Worm (Caenorhabditis elegans) whole organism, L4 larva: ENCODE data around the gene F10G2.2.
"Not testable (repeated sequence)": the region's sequence is repeated elsewhere in the genome, so short reads cannot be mapped to it uniquely, and the experiment has no call there.

Experiments used
- F26F4.8 ChIP-seq: fragments of 200-800 bp; sonication (Bioruptor generic); conservative IDR thresholded peaks from 2 replicates; pipeline ENCODE4 v1.3.6; 2022; ENCODE audit warnings: missing genetic modification characterization, missing compliant biosample characterization
- T20F7.1 ChIP-seq: fragments of 200-800 bp; sonication (Bioruptor generic); optimal IDR thresholded peaks from 2 replicates; lab custom pipeline; 2018; ENCODE audit warnings: mild to moderate bottlenecking, missing genetic modification characterization, missing compliant biosample characterization
- Y75B8A.6 ChIP-seq: fragments of 200-800 bp; sonication (Bioruptor generic); IDR thresholded peaks from 2 replicates; pipeline ENCODE4 v1.3.6; 2022; ENCODE audit warnings: missing genetic modification reagents, missing genetic modification characterization, missing compliant biosample characterization
- aha-1 ChIP-seq: fragments of 150-350 bp; peaks from one replicate; lab custom pipeline; 2014; ENCODE audit warnings: missing biosample characterization, missing genetic modification characterization
- arid-1 ChIP-seq: fragments of 200-800 bp; sonication (Bioruptor generic); conservative IDR thresholded peaks from 2 replicates; pipeline ENCODE4 v1.3.6; 2022; ENCODE audit warnings: missing genetic modification reagents, missing genetic modification characterization, missing compliant biosample characterization
- attf-4 ChIP-seq: sonication (generic microtip); optimal IDR thresholded peaks from 3 replicates; lab custom pipeline; 2017; ENCODE audit warnings: missing biosample characterization, missing genetic modification characterization
- ctbp-1 ChIP-seq: fragments of 200-800 bp; sonication (Bioruptor generic); IDR thresholded peaks from 2 replicates; pipeline ENCODE4 v1.3.6; 2022; ENCODE audit warnings: missing genetic modification reagents, missing genetic modification characterization, missing compliant biosample characterization
- daf-12 ChIP-seq: fragments of 150-350 bp; optimal IDR thresholded peaks from 2 replicates; lab custom pipeline; 2014; ENCODE audit warnings: missing biosample characterization, missing genetic modification reagents, missing genetic modification characterization
- dmd-8 ChIP-seq: fragments of 200-800 bp; sonication (Bioruptor generic); IDR thresholded peaks from 2 replicates; pipeline ENCODE4 v1.3.6; 2022; ENCODE audit warnings: missing genetic modification characterization, missing compliant biosample characterization
- dve-1 ChIP-seq: sonication (generic microtip); optimal IDR thresholded peaks from 2 replicates; lab custom pipeline; 2017; ENCODE audit warnings: antibody characterized with exemption, mild to moderate bottlenecking, missing genetic modification characterization, missing compliant biosample characterization; ENCODE audit not compliant: insufficient read depth
- egl-43 ChIP-seq: fragments of 200-800 bp; sonication (Bioruptor generic); IDR thresholded peaks from 2 replicates; pipeline ENCODE4 v1.3.6; 2022; ENCODE audit warnings: missing genetic modification reagents, missing genetic modification characterization, missing compliant biosample characterization
- hif-1 ChIP-seq, 2 experiments: sonication (generic microtip); optimal IDR thresholded peaks; 2 replicates each; lab custom pipeline; 2016 to 2017; ENCODE audit warnings: missing compliant biosample characterization in 2 of 2, missing genetic modification characterization in 2 of 2, missing genetic modification reagents in 2 of 2, missing genotype in 2 of 2, mild to moderate bottlenecking in 1 of 2
- hlh-30 ChIP-seq: sonication (generic microtip); optimal IDR thresholded peaks from 2 replicates; lab custom pipeline; 2017; ENCODE audit warnings: antibody characterized with exemption, mild to moderate bottlenecking, missing genetic modification characterization, missing compliant biosample characterization; ENCODE audit not compliant: insufficient read depth
- lsy-2 ChIP-seq, 2 experiments: fragments of 150-350 bp in 1 of 2; sonication (generic microtip) in 1 of 2; optimal IDR thresholded peaks; 2 replicates each; lab custom pipeline; 2014 to 2017; ENCODE audit warnings: missing biosample characterization in 2 of 2, missing genetic modification characterization in 2 of 2
- madf-5 ChIP-seq, 2 experiments: fragments of 200-800 bp; sonication (Bioruptor generic); IDR thresholded peaks; 2 replicates each; pipeline ENCODE4 v1.3.6; 2022; ENCODE audit warnings: missing compliant biosample characterization in 2 of 2, missing genetic modification characterization in 2 of 2
- mdt-29 ChIP-seq: fragments of 200-800 bp; sonication (Bioruptor generic); IDR thresholded peaks from 2 replicates; pipeline ENCODE4 v1.3.6; 2022; ENCODE audit warnings: missing genetic modification reagents, missing genetic modification characterization, missing compliant biosample characterization
- nhr-237 ChIP-seq: sonication (generic microtip); optimal IDR thresholded peaks from 2 replicates; lab custom pipeline; 2017; ENCODE audit warnings: missing biosample characterization, missing genetic modification characterization
- nhr-28 ChIP-seq: fragments of 150-350 bp; optimal IDR thresholded peaks from 2 replicates; lab custom pipeline; 2014; ENCODE audit warnings: missing biosample characterization, missing genetic modification characterization
- nhr-42 ChIP-seq: fragments of 200-800 bp; sonication (Bioruptor generic); IDR thresholded peaks from 2 replicates; pipeline ENCODE4 v1.3.6; 2022; ENCODE audit warnings: missing genetic modification characterization, missing compliant biosample characterization
- nhr-6 ChIP-seq: fragments of 150-350 bp; optimal IDR thresholded peaks from 2 replicates; lab custom pipeline; 2014; ENCODE audit warnings: missing biosample characterization, missing genetic modification characterization
- nhr-76 ChIP-seq: fragments of 150-350 bp; optimal IDR thresholded peaks from 2 replicates; lab custom pipeline; 2014; ENCODE audit warnings: missing biosample characterization, missing genetic modification characterization
- php-3 ChIP-seq: fragments of 200-800 bp; sonication (Bioruptor generic); IDR thresholded peaks from 2 replicates; pipeline ENCODE4 v1.3.6; 2022; ENCODE audit warnings: missing genetic modification reagents, missing genetic modification characterization, missing compliant biosample characterization
- rbr-2 ChIP-seq: sonication (generic microtip); optimal IDR thresholded peaks from 2 replicates; lab custom pipeline; 2016; ENCODE audit warnings: missing genotype, missing genetic modification characterization, missing compliant biosample characterization
- sdz-12 ChIP-seq: fragments of 200-800 bp; sonication (Bioruptor generic); optimal IDR thresholded peaks from 2 replicates; lab custom pipeline; 2018; ENCODE audit warnings: mild to moderate bottlenecking, missing genetic modification characterization, missing compliant biosample characterization
- snpc-1.2 ChIP-seq: fragments of 200-800 bp; sonication (Bioruptor generic); IDR thresholded peaks from 2 replicates; pipeline ENCODE4 v1.3.6; 2022; ENCODE audit warnings: missing genetic modification reagents, missing genetic modification characterization, missing compliant biosample characterization
- tra-1 ChIP-seq: fragments of 200-800 bp; sonication (Bioruptor generic); IDR thresholded peaks from 2 replicates; pipeline ENCODE4 v1.3.6; 2022; ENCODE audit warnings: missing genetic modification reagents, missing genetic modification characterization, missing compliant biosample characterization
- unc-130 ChIP-seq: sonication (generic microtip); optimal IDR thresholded peaks from 2 replicates; lab custom pipeline; 2016; ENCODE audit warnings: missing genetic modification reagents, missing genetic modification characterization, missing compliant biosample characterization
- unc-39 ChIP-seq: sonication (generic microtip); optimal IDR thresholded peaks from 2 replicates; lab custom pipeline; 2017; ENCODE audit warnings: missing biosample characterization, missing genetic modification characterization
- unc-62 ChIP-seq, 3 experiments: fragments of 150-350 bp in 1 of 3; sonication (generic microtip); optimal IDR thresholded peaks in 2 of 3; peaks in 1 of 3; 1 replicate in 1 of 3; 2 replicates in 2 of 3; lab custom pipeline; 2014 to 2017; ENCODE audit warnings: missing biosample characterization in 3 of 3, missing genetic modification characterization in 3 of 3, missing genetic modification reagents in 3 of 3, missing genotype in 1 of 3

Gene F10G2.2

ce11 chrV:7339831-7340230 is 8.9 kb downstream of the F10G2.2 start, which contains the start of gene srh-187:
Gene srh-187, minus strand, starts transcription at chrV:7339931.
- TF ChIP-seq madf-5 (GFP tag; IDR thresholded peaks at IDR 0.05; lab: Robert Waterston, UW) (no peak), nhr-42 (GFP tag; lab: Robert Waterston, UW) (no peak), hif-1 (tag; optimal IDR thresholded peaks at IDR 0.05; lab: Kevin White, UChicago) (no peak)

DNA sequence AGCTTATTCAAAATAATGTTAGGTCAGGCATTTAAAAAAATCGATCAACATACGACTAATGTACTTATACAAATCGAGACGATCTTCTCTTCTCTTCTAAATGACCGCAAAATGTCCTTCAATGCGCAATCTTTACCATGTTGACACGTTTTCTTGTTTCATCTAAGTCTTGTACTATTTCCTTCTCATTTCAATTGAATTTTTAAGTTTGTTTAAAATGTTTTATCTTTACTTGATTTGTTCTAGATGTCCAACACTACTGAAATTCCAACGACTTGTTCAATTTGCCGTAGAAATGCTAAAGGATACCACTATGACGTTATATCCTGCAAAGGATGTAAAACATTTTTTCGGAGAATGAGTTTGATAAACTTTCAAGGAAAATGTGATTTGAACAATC is 11.0 kb downstream of the F10G2.2 start, which contains the start of the genes nhr-263 and nhr-148:
Gene nhr-263, minus strand, starts transcription at position 101 of the 400 bp plus-strand sequence.
Gene nhr-148, plus strand, starts transcription at position 215 of the 400 bp plus-strand sequence.
- TF ChIP-seq unc-130 (no peak), rbr-2 (tag; lab: Kevin White, UChicago) (no peak), nhr-237 (tag; lab: Kevin White, UChicago) (no peak), madf-5 (GFP tag; IDR thresholded peaks at IDR 0.05; lab: Robert Waterston, UW) (no peak), mdt-29 (no peak), sdz-12 (no peak), lsy-2 (tag; optimal IDR thresholded peaks at IDR 0.05; lab: Kevin White, UChicago) (no peak), nhr-28 (tag; lab: Kevin White, UChicago) (no peak), Y75B8A.6 (GFP tag; lab: Robert Waterston, UW) (no peak), daf-12 (tag; lab: Kevin White, UChicago) (no peak), hlh-30 (no peak), unc-39 (tag; lab: Kevin White, UChicago) (no peak), aha-1 (tag; lab: Kevin White, UChicago) (no peak)

DNA sequence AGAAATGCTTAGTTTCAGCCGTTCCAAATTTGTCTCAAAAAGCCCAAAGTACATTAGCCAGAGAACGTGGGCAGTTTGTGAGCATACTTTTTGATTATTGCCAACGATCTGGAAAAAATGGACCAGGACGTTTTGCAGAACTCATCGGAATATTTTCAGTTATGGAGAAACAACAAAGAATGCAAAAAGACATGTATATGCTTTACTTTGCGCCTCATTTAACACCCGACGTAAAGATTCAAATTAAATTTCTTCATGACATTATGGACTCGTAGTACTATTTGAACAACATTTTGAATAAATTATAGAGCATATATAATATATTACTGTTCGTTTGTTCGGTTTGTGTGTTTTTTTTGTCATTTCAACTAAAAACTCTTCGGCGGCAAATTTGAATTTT is 12.6 kb downstream of the F10G2.2 start, which contains the start of gene srh-244:
Gene srh-244, plus strand, starts transcription at position 301 of the 400 bp plus-strand sequence.
- TF ChIP-seq unc-62 (GFP tag; optimal IDR thresholded peaks at IDR 0.05 in 1 of 2; lab: Kevin White, UChicago) (peak in 1 of 2 experiments; percentile 62), unc-62 (tag; optimal IDR thresholded peaks at IDR 0.05; lab: Kevin White, UChicago) (no peak), F26F4.8 (GFP tag; lab: Robert Waterston, UW) (no peak), attf-4 (tag; lab: Kevin White, UChicago) (no peak)

ce11 chrV:7345494-7345893 is 14.5 kb downstream of the F10G2.2 start, which contains the start of gene nhr-147:
Gene nhr-147, plus strand, starts transcription at chrV:7345794.
- TF ChIP-seq dve-1 (tag; lab: Kevin White, UChicago); arid-1 (GFP tag; lab: Robert Waterston, UW); tra-1: not testable (repeated sequence)

- TF ChIP-seq egl-43 = no peak
- no peak for TF ChIP-seq T20F7.1 (GFP tag; lab: Kevin White, UChicago)
- TF ChIP-seq nhr-76 (tag; lab: Kevin White, UChicago) = no peak
- no peak for TF ChIP-seq snpc-1.2 (GFP tag; lab: Robert Waterston, UW)
- no peak for TF ChIP-seq nhr-6 (tag; lab: Kevin White, UChicago)
- TF ChIP-seq php-3 (GFP tag; lab: Robert Waterston, UW) = no peak
- TF ChIP-seq rbr-2 (tag; lab: Kevin White, UChicago) = no peak
- TF ChIP-seq ctbp-1 = no peak
These were observed 18.6 kb downstream of the F10G2.2 start, which contains the start of gene nhr-149 for ce11 chrV:7349541-7349940. Gene nhr-149, minus strand, starts transcription at chrV:7349641.

- TF ChIP-seq dmd-8 (no peak), aha-1 (tag; lab: Kevin White, UChicago) (peak; percentile 92)
These were observed 21.5 kb downstream of the F10G2.2 start, which contains the start of the genes srh-231 and srh-275 for ce11 chrV:7352186-7353053. Gene srh-231, minus strand, starts transcription at chrV:7352236. Gene srh-275, plus strand, starts transcription at chrV:7353003.
